Fruit fly (Drosophila melanogaster) whole organism, embryonic: ENCODE results near the gene Glut4EF.

Source experiments
- Aef1 ChIP-seq: fragments of 200-800 bp; sonication (Bioruptor generic); IDR thresholded peaks from 3 replicates; pipeline ENCODE4 v1.3.6; 2022; ENCODE audit warnings: missing biosample characterization, missing genetic modification characterization
- Awh ChIP-seq: fragments of 200-800 bp; sonication (Bioruptor generic); IDR thresholded peaks from 2 replicates; pipeline ENCODE4, ENCODE4 v1.3.6; 2022; ENCODE audit warnings: missing biosample characterization, missing genetic modification characterization
- Bgb ChIP-seq: fragments of 200-800 bp; sonication (Bioruptor generic); IDR thresholded peaks from 2 replicates; pipeline ENCODE4 v1.3.6; 2022; ENCODE audit warnings: missing biosample characterization, missing genetic modification characterization; ENCODE audit not compliant: partially characterized antibody
- CG1024 ChIP-seq: fragments of 200-800 bp; sonication (Bioruptor generic); IDR thresholded peaks from 2 replicates; pipeline ENCODE4 v1.3.6; 2022; ENCODE audit warnings: missing biosample characterization, missing genetic modification characterization
- CG10565 ChIP-seq: fragments of 200-800 bp; sonication (Bioruptor generic); optimal IDR thresholded peaks from 3 replicates; lab custom pipeline; 2016; ENCODE audit warnings: missing biosample characterization, mild to moderate bottlenecking, missing genetic modification characterization
- CG14014 ChIP-seq: fragments of 200-800 bp; sonication (Bioruptor generic); IDR thresholded peaks from 2 replicates; pipeline ENCODE4 v1.3.6; 2022; ENCODE audit warnings: missing biosample characterization, missing genetic modification characterization
- CG17912 ChIP-seq: fragments of 200-800 bp; sonication (Bioruptor generic); optimal IDR thresholded peaks from 2 replicates; lab custom pipeline; 2018; ENCODE audit warnings: missing biosample characterization, mild to moderate bottlenecking, missing genetic modification characterization
- CG2199 ChIP-seq: fragments of 200-800 bp; sonication (Bioruptor generic); IDR thresholded peaks from 3 replicates; pipeline ENCODE4 v1.3.6; 2022; ENCODE audit warnings: missing biosample characterization, missing genetic modification characterization
- CG30431 ChIP-seq: fragments of 200-800 bp; sonication (Bioruptor generic); optimal IDR thresholded peaks from 2 replicates; lab custom pipeline; 2017; ENCODE audit warnings: missing biosample characterization, missing genetic modification characterization
- CG32772 ChIP-seq: fragments of 200-800 bp; sonication (Bioruptor generic); IDR thresholded peaks from 2 replicates; pipeline ENCODE4 v1.3.6; 2022; ENCODE audit warnings: missing biosample characterization, missing genetic modification characterization
- CG33213 ChIP-seq: fragments of 200-800 bp; sonication (Bioruptor generic); optimal IDR thresholded peaks from 3 replicates; lab custom pipeline; 2016; ENCODE audit warnings: missing biosample characterization, missing genetic modification characterization
- CG3407 ChIP-seq: fragments of 200-800 bp; sonication (Bioruptor generic); optimal IDR thresholded peaks from 2 replicates; lab custom pipeline; 2018; ENCODE audit warnings: missing biosample characterization, mild to moderate bottlenecking, missing genetic modification characterization
- CG6272 ChIP-seq: fragments of 200-800 bp; sonication (Bioruptor generic); IDR thresholded peaks from 2 replicates; pipeline ENCODE4 v1.3.6; 2022; ENCODE audit warnings: missing biosample characterization, missing genetic modification characterization
- CG6854 ChIP-seq: fragments of 200-800 bp; sonication (Bioruptor generic); optimal IDR thresholded peaks from 3 replicates; lab custom pipeline; 2017; ENCODE audit warnings: missing biosample characterization, mild to moderate bottlenecking, missing genetic modification characterization
- CG7786 ChIP-seq: fragments of 200-800 bp; sonication (Bioruptor generic); optimal IDR thresholded peaks from 2 replicates; lab custom pipeline; 2016; ENCODE audit warnings: missing biosample characterization, missing genetic modification characterization
- CG7928 ChIP-seq: fragments of 200-800 bp; sonication (Bioruptor generic); optimal IDR thresholded peaks from 2 replicates; lab custom pipeline; 2017; ENCODE audit warnings: missing biosample characterization, mild to moderate bottlenecking, missing genetic modification characterization
- CG7963 ChIP-seq: fragments of 200-800 bp; sonication (Bioruptor generic); IDR thresholded peaks from 3 replicates; pipeline ENCODE4 v1.3.6; 2022; ENCODE audit warnings: missing biosample characterization, missing genetic modification characterization; ENCODE audit not compliant: partially characterized antibody
- CG7987 ChIP-seq: fragments of 200-800 bp; sonication (Bioruptor generic); optimal IDR thresholded peaks from 2 replicates; lab custom pipeline; 2018; ENCODE audit warnings: missing biosample characterization, mild to moderate bottlenecking, missing genetic modification characterization, moderate library complexity
- CG8924 ChIP-seq: fragments of 200-800 bp; optimal IDR thresholded peaks from 3 replicates; lab custom pipeline; 2019; ENCODE audit warnings: missing biosample characterization, mild to moderate bottlenecking, missing genetic modification characterization, moderate library complexity
- D ChIP-seq, 2 experiments: fragments of 200-800 bp in 1 of 2; fragments of >200 bp in 1 of 2; sonication (Bioruptor generic) in 1 of 2; optimal IDR thresholded peaks; 2 replicates in 1 of 2; 3 replicates in 1 of 2; lab custom pipeline; 2017; ENCODE audit warnings: mild to moderate bottlenecking in 1 of 2, missing biosample characterization in 1 of 2, missing genetic modification characterization in 1 of 2, missing genetic modification reagents in 1 of 2
- Doc3 ChIP-seq: fragments of 200-800 bp; sonication (Bioruptor generic); IDR thresholded peaks from 3 replicates; pipeline ENCODE4 v1.3.6; 2022; ENCODE audit warnings: missing biosample characterization, missing genetic modification characterization; ENCODE audit not compliant: partially characterized antibody
- GATAe ChIP-seq: fragments of 200-800 bp; sonication (Bioruptor generic); conservative IDR thresholded peaks from 2 replicates; pipeline ENCODE4 v1.3.6; 2022; ENCODE audit warnings: missing biosample characterization, missing genetic modification characterization
- HLH3B ChIP-seq: fragments of 200-800 bp; sonication (Bioruptor generic); IDR thresholded peaks from 2 replicates; pipeline ENCODE4 v1.3.6; 2022; ENCODE audit warnings: missing biosample characterization, missing genetic modification characterization
- HLH54F ChIP-seq: fragments of 200-800 bp; sonication (Bioruptor generic); optimal IDR thresholded peaks from 3 replicates; lab custom pipeline; 2016; ENCODE audit warnings: missing biosample characterization, missing genetic modification characterization
- Hey ChIP-seq: fragments of 200-800 bp; sonication (Bioruptor generic); optimal IDR thresholded peaks from 3 replicates; lab custom pipeline; 2018; ENCODE audit warnings: missing biosample characterization, mild to moderate bottlenecking, missing genetic modification characterization
- HmgZ ChIP-seq: fragments of 200-800 bp; sonication (Bioruptor generic); optimal IDR thresholded peaks from 2 replicates; lab custom pipeline; 2018; ENCODE audit warnings: missing biosample characterization, mild to moderate bottlenecking, missing genetic modification characterization
- Hr51 ChIP-seq, 2 experiments: fragments of 200-800 bp; sonication (Bioruptor generic); optimal IDR thresholded peaks; 2 replicates in 1 of 2; 3 replicates in 1 of 2; lab custom pipeline; 2016 to 2018; ENCODE audit warnings: missing biosample characterization in 2 of 2, missing genetic modification characterization in 2 of 2, mild to moderate bottlenecking in 1 of 2, moderate library complexity in 1 of 2
- NC2β ChIP-seq: fragments of 200-800 bp; sonication (Bioruptor generic); optimal IDR thresholded peaks from 2 replicates; lab custom pipeline; 2016; ENCODE audit warnings: missing biosample characterization, missing genetic modification characterization
- Neu2 ChIP-seq: fragments of 200-800 bp; sonication (Bioruptor generic); optimal IDR thresholded peaks from 3 replicates; lab custom pipeline; 2016; ENCODE audit warnings: missing biosample characterization, missing genetic modification characterization, borderline replicate concordance
- Rfx ChIP-seq: fragments of 200-800 bp; sonication (Bioruptor generic); IDR thresholded peaks from 2 replicates; pipeline ENCODE4 v1.3.6; 2022; ENCODE audit warnings: missing biosample characterization, missing genetic modification characterization
- Vsx1 ChIP-seq: fragments of 200-800 bp; sonication (Bioruptor generic); optimal IDR thresholded peaks from 2 replicates; lab custom pipeline; 2017; ENCODE audit warnings: missing biosample characterization, mild to moderate bottlenecking, missing genetic modification characterization, missing genetic modification reagents
- bbx ChIP-seq: fragments of 200-800 bp; sonication (Bioruptor generic); IDR thresholded peaks from 2 replicates; pipeline ENCODE4 v1.3.6; 2022; ENCODE audit warnings: missing biosample characterization, missing genetic modification characterization; ENCODE audit not compliant: partially characterized antibody
- caup ChIP-seq: fragments of 200-800 bp; sonication (Bioruptor generic); optimal IDR thresholded peaks from 3 replicates; lab custom pipeline; 2017; ENCODE audit warnings: missing biosample characterization, mild to moderate bottlenecking, missing genetic modification characterization, moderate library complexity; ENCODE audit not compliant: severe bottlenecking
- cwo ChIP-seq: fragments of 200-800 bp; sonication (Bioruptor generic); optimal IDR thresholded peaks from 3 replicates; lab custom pipeline; 2017; ENCODE audit warnings: missing biosample characterization, missing genetic modification characterization, mild to moderate bottlenecking, moderate library complexity, missing genetic modification reagents
- ftz-f1 ChIP-seq: fragments of 200-800 bp; sonication (Bioruptor generic); optimal IDR thresholded peaks from 2 replicates; lab custom pipeline; 2016; ENCODE audit warnings: missing biosample characterization, missing genetic modification characterization
- gcm ChIP-seq: fragments of 200-800 bp; sonication (Bioruptor generic); optimal IDR thresholded peaks from 2 replicates; lab custom pipeline; 2019; ENCODE audit warnings: missing biosample characterization, mild to moderate bottlenecking, missing genetic modification characterization, moderate library complexity
- gsb-n ChIP-seq: fragments of 200-800 bp; sonication (Bioruptor generic); optimal IDR thresholded peaks from 3 replicates; lab custom pipeline; 2018; ENCODE audit warnings: missing biosample characterization, mild to moderate bottlenecking, missing genetic modification characterization
- jumu ChIP-seq: fragments of 200-800 bp; sonication (Bioruptor generic); optimal IDR thresholded peaks from 3 replicates; lab custom pipeline; 2016; ENCODE audit warnings: missing biosample characterization, missing genetic modification characterization
- knrl ChIP-seq: fragments of 200-800 bp; sonication (Bioruptor generic); IDR thresholded peaks from 3 replicates; pipeline ENCODE4 v1.3.6; 2022; ENCODE audit warnings: missing biosample characterization, missing genetic modification characterization; ENCODE audit not compliant: partially characterized antibody
- lbe ChIP-seq: fragments of 200-800 bp; sonication (Bioruptor generic); optimal IDR thresholded peaks from 2 replicates; lab custom pipeline; 2016; ENCODE audit warnings: missing biosample characterization, mild to moderate bottlenecking, missing genetic modification characterization
- maf-S ChIP-seq: fragments of 200-800 bp; sonication (Bioruptor generic); optimal IDR thresholded peaks from 2 replicates; lab custom pipeline; 2016; ENCODE audit warnings: missing biosample characterization, missing genetic modification characterization
- pb ChIP-seq: fragments of 200-800 bp; sonication (Bioruptor generic); optimal IDR thresholded peaks from 3 replicates; lab custom pipeline; 2016; ENCODE audit warnings: missing biosample characterization, missing genetic modification characterization
- sim ChIP-seq: fragments of 200-800 bp; sonication (Bioruptor generic); IDR thresholded peaks from 2 replicates; pipeline ENCODE4 v1.3.6; 2022; ENCODE audit warnings: missing biosample characterization, missing genetic modification characterization
- sr ChIP-seq: fragments of 200-800 bp; sonication (Bioruptor generic); IDR thresholded peaks from 3 replicates; pipeline ENCODE4 v1.3.6; 2022; ENCODE audit warnings: missing biosample characterization, missing genetic modification characterization
- tx ChIP-seq: fragments of 200-800 bp; sonication (Bioruptor generic); optimal IDR thresholded peaks from 2 replicates; lab custom pipeline; 2016; ENCODE audit warnings: missing biosample characterization, missing genetic modification characterization
- zfh1 ChIP-seq: fragments of 200-800 bp; sonication (Bioruptor generic); IDR thresholded peaks from 3 replicates; pipeline ENCODE4 v1.3.6; 2022; ENCODE audit warnings: missing biosample characterization, missing genetic modification characterization

Gene Glut4EF

dm6 chr3R:10035765-10036164 lies 161.3 kb downstream of the Glut4EF start (continued):
- TF ChIP-seq tx (GFP tag; lab: Kevin White, UChicago) (no peak), HmgZ (tag; lab: Kevin White, UChicago) (peak; percentile 1), pb (GFP tag; lab: Kevin White, UChicago) (no peak), Vsx1 (GFP tag; lab: Kevin White, UChicago) (peak; percentile 37), CG7928 (no peak), CG2199 (GFP tag; lab: Robert Waterston, UW) (0 out of 3 replicates have a peak, but pooled peaks have one; percentile 19), CG3407 (GFP tag; lab: Kevin White, UChicago) (no peak), jumu (GFP tag; lab: Kevin White, UChicago) (no peak), CG14014 (GFP tag; lab: Robert Waterston, UW) (no peak), lbe (GFP tag; lab: Kevin White, UChicago) (no peak), knrl (GFP tag; lab: Robert Waterston, UW) (no peak), Awh (0 out of 2 replicates have a peak, but pooled peaks have one; percentile 36), gsb-n (tag; lab: Kevin White, UChicago) (no peak), Hey (tag; lab: Kevin White, UChicago) (peak; percentile 68), Neu2 (GFP tag; lab: Kevin White, UChicago) (no peak), CG33213 (no peak), CG7963 (no peak), sim (GFP tag; lab: Robert Waterston, UW) (no peak), GATAe (GFP tag; lab: Robert Waterston, UW) (peak; percentile 71), bbx (GFP tag; lab: Robert Waterston, UW) (no peak), CG7987 (GFP tag; lab: Kevin White, UChicago) (peak; percentile 8), CG6272 (no peak), Aef1 (GFP tag; lab: Robert Waterston, UW) (no peak), gcm (GFP tag; lab: Kevin White, UChicago) (no peak), CG32772 (GFP tag; lab: Robert Waterston, UW) (no peak), CG7786 (GFP tag; lab: Kevin White, UChicago) (no peak), Bgb (GFP tag; lab: Robert Waterston, UW) (no peak), cwo (GFP tag; lab: Kevin White, UChicago) (peak; percentile 58), ftz-f1 (peak; percentile 54), CG30431 (GFP tag; lab: Kevin White, UChicago) (no peak), Hr51 (GFP tag; optimal IDR thresholded peaks at IDR 0.05; lab: Kevin White, UChicago) (no peak), sr (no peak), D (optimal IDR thresholded peaks at IDR 0.05; lab: Kevin White, UChicago) (no peak), D (GFP tag; optimal IDR thresholded peaks at IDR 0.05; lab: Kevin White, UChicago) (no peak), CG6854 (GFP tag; lab: Kevin White, UChicago) (no peak), HLH3B (GFP tag; lab: Robert Waterston, UW) (no peak), caup (no peak), CG10565 (GFP tag; lab: Kevin White, UChicago) (no peak), Rfx (GFP tag; lab: Robert Waterston, UW) (no peak)

DNA sequence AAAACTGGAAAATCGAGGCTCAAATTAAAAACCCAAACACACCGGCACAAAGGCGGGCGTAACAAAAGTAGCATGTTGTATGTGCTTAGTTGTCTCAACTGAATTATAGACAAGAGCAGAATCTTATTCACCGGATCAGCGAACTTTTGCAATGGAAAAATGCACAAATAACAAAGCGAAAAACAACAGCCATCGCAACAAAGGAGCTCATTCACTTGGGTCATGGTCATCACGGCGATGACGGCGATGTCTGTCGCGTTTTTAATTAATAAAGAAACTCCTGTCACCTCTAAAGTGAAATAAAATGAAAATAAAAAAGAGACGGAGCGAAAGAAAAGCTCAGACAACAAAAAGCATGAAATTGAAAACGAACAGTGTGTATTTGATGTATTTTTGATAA lies 164.7 kb downstream of the Glut4EF start:
- TF ChIP-seq maf-S (GFP tag; lab: Kevin White, UChicago) (no peak), CG1024 (GFP tag; lab: Robert Waterston, UW) (no peak), Doc3 (GFP tag; lab: Robert Waterston, UW) (no peak), CG17912 (GFP tag; lab: Kevin White, UChicago) (no peak), HLH3B (GFP tag; lab: Robert Waterston, UW) (no peak), HLH54F (GFP tag; lab: Kevin White, UChicago) (no peak), zfh1 (no peak), NC2β (no peak), CG8924 (tag; lab: Kevin White, UChicago) (no peak)
